Fruit fly (Drosophila melanogaster) whole organism: Measurements from ENCODE around the gene CG44037.

Source experiments
- CG8478 ChIP-seq: fragments of >200 bp; optimal IDR thresholded peaks from 2 replicates; lab custom pipeline; 2018; ENCODE audit warnings: inconsistent platforms
- pan ChIP-seq: fragments of >200 bp; optimal IDR thresholded peaks from 2 replicates; lab custom pipeline; 2017
- usp ChIP-seq: fragments of >200 bp; optimal IDR thresholded peaks from 2 replicates; lab custom pipeline; 2017; ENCODE audit warnings: missing biosample characterization, missing genetic modification characterization, mixed read lengths

DNA sequence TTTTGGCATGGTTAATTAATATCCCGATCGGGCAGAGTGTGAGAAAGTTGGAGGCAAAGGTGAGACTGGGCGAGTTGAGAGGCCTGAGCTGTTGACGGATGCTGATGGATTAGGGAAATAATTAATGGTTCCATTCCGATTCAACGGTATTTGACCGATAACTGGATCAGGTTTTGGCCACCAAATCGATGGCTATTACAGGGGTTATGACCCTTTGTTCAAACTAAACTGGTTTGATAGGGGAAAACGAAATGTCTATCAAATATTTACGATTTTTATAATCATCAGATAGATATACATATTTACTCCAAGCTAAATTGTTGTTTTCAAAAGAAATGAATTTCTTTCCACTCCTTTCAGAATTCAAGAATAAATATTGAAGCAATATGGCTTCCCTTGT lies at the start of gene CG44037, which contains the start of gene svp:
- TF ChIP-seq pan, result no peak
- TF ChIP-seq usp, result no peak
- no peak for TF ChIP-seq CG8478 (lab: Kevin White, UChicago)
